Fruit fly (Drosophila melanogaster) whole organism, pupa: Measurements from ENCODE around the gene Idua.

Experiments
- CG14655 ChIP-seq: fragments of 200-800 bp; sonication (Bioruptor generic); optimal IDR thresholded peaks from 3 replicates; lab custom pipeline; 2017; ENCODE audit warnings: mild to moderate bottlenecking, missing biosample characterization, missing genetic modification reagents, missing genetic modification characterization
- CG4496 ChIP-seq: fragments of 200-800 bp; sonication (Bioruptor generic); IDR thresholded peaks from 3 replicates; pipeline ENCODE4 v1.3.6; 2022; ENCODE audit warnings: missing biosample characterization, missing genetic modification characterization
- fd96Ca ChIP-seq: fragments of 200-800 bp; sonication (Bioruptor generic); IDR thresholded peaks from 3 replicates; pipeline ENCODE4 v1.3.6; 2022; ENCODE audit warnings: missing biosample characterization, missing genetic modification characterization

dm6 chr2L:11067970-11068369 is 44.9 kb downstream of the Idua start:
- no peak for TF ChIP-seq fd96Ca (GFP tag; lab: Robert Waterston, UW)
- TF ChIP-seq CG14655 (GFP tag; lab: Kevin White, UChicago) = no peak
- no peak for TF ChIP-seq CG4496 (GFP tag; lab: Robert Waterston, UW)
